Worm (Caenorhabditis elegans): ENCODE results near the gene sdz-10.

DNA sequence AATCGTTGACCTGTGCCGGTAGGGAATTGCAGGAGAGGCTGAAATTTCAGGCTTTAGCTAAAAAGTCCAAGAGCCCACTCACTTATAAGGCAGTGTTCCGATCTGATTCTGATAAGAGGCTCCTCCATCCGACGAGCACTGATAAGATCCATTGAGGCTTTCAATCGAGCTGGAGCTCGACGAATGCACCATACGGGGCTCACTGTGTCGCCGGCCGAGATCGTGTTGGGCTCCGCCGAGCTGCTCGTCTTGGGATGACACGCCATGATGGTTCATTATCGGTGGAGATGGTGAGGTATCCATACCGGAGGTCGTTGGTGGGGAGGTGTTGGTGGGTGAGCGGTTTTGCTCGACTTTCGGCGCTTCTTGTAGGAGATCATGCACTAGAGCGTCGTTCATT lies 24.4 kb upstream of the sdz-10 start:
- TF ChIP-seq pag-3 (tag; optimal IDR thresholded peaks at IDR 0.05; ENCODE audit: borderline replicate concordance) = no peak
- no peak for TF ChIP-seq pha-2 (tag; optimal IDR thresholded peaks at IDR 0.05)

All from whole organism, late embryonic.